Fruit fly (Drosophila melanogaster) whole organism, embryonic: Measurements from ENCODE around the gene kay.
A peak's percentile ranks its signal among the peaks of the same experiment; 100 is the strongest.

Experiments used
- Abd-B ChIP-seq: fragments of 200-800 bp; sonication (Bioruptor generic); optimal IDR thresholded peaks from 2 replicates; lab custom pipeline; 2018; ENCODE audit warnings: missing biosample characterization, mild to moderate bottlenecking, missing genetic modification characterization, moderate library complexity
- Adf1 ChIP-seq: fragments of 200-800 bp; sonication (Bioruptor generic); IDR thresholded peaks from 2 replicates; pipeline ENCODE4 v1.3.6; 2022; ENCODE audit warnings: missing biosample characterization, missing genetic modification characterization
- CG10147 ChIP-seq: fragments of 200-800 bp; sonication (Bioruptor generic); optimal IDR thresholded peaks from 2 replicates; lab custom pipeline; 2019; ENCODE audit warnings: missing biosample characterization, mild to moderate bottlenecking, missing genetic modification characterization, moderate library complexity
- CG10209 ChIP-seq: fragments of 200-800 bp; sonication (Bioruptor generic); optimal IDR thresholded peaks from 3 replicates; lab custom pipeline; 2017; ENCODE audit warnings: missing biosample characterization, mild to moderate bottlenecking, missing genetic modification characterization, missing genetic modification reagents
- CG11560 ChIP-seq: fragments of 200-800 bp; sonication (Bioruptor generic); IDR thresholded peaks from 3 replicates; pipeline ENCODE4 v1.3.6; 2022; ENCODE audit warnings: missing biosample characterization, missing genetic modification characterization
- CG11695 ChIP-seq: fragments of 200-800 bp; sonication (Bioruptor generic); IDR thresholded peaks from 3 replicates; pipeline ENCODE4 v1.3.6; 2022; ENCODE audit warnings: missing biosample characterization, missing genetic modification characterization
- CG11696 ChIP-seq: fragments of 200-800 bp; sonication (Bioruptor generic); IDR thresholded peaks from 2 replicates; pipeline ENCODE4 v1.3.6; 2022; ENCODE audit warnings: missing biosample characterization, missing genetic modification characterization
- CG12071 ChIP-seq: fragments of 200-800 bp; sonication (Bioruptor generic); optimal IDR thresholded peaks from 3 replicates; lab custom pipeline; 2018; ENCODE audit warnings: missing biosample characterization, mild to moderate bottlenecking, missing genetic modification characterization
- CG12219 ChIP-seq: fragments of 200-800 bp; sonication (Bioruptor generic); optimal IDR thresholded peaks from 3 replicates; lab custom pipeline; 2018; ENCODE audit warnings: missing biosample characterization, mild to moderate bottlenecking, missing genetic modification characterization
- CG13894 ChIP-seq: fragments of 200-800 bp; sonication (Bioruptor generic); optimal IDR thresholded peaks from 3 replicates; lab custom pipeline; 2018; ENCODE audit warnings: missing biosample characterization, mild to moderate bottlenecking, missing genetic modification characterization, moderate library complexity
- CG14441 ChIP-seq: fragments of 200-800 bp; sonication (Bioruptor generic); IDR thresholded peaks from 2 replicates; pipeline ENCODE4 v1.3.6; 2022; ENCODE audit warnings: missing biosample characterization, missing genetic modification characterization
- CG1647 ChIP-seq: fragments of 200-800 bp; sonication (Bioruptor generic); optimal IDR thresholded peaks from 3 replicates; lab custom pipeline; 2016; ENCODE audit warnings: missing biosample characterization, missing genetic modification characterization
- CG17328 ChIP-seq: fragments of 200-800 bp; sonication (Bioruptor generic); IDR thresholded peaks from 2 replicates; pipeline ENCODE4 v1.3.6; 2022; ENCODE audit warnings: missing biosample characterization, missing genetic modification characterization
- CG2129 ChIP-seq: fragments of 200-800 bp; sonication (Bioruptor generic); IDR thresholded peaks from 2 replicates; pipeline ENCODE4 v1.3.6; 2022; ENCODE audit warnings: missing biosample characterization, missing genetic modification characterization; ENCODE audit not compliant: partially characterized antibody
- CG3065 ChIP-seq: fragments of 200-800 bp; sonication (Bioruptor generic); optimal IDR thresholded peaks from 2 replicates; lab custom pipeline; 2016; ENCODE audit warnings: missing biosample characterization, missing genetic modification characterization
- CG33213 ChIP-seq: fragments of 200-800 bp; sonication (Bioruptor generic); optimal IDR thresholded peaks from 3 replicates; lab custom pipeline; 2016; ENCODE audit warnings: missing biosample characterization, missing genetic modification characterization
- CG42726 ChIP-seq: fragments of 200-800 bp; sonication (Bioruptor generic); IDR thresholded peaks from 2 replicates; pipeline ENCODE4 v1.3.6; 2022; ENCODE audit warnings: missing biosample characterization, missing genetic modification characterization; ENCODE audit not compliant: partially characterized antibody
- CG4617 ChIP-seq: fragments of 200-800 bp; sonication (Bioruptor generic); optimal IDR thresholded peaks from 3 replicates; lab custom pipeline; 2016; ENCODE audit warnings: missing biosample characterization, missing genetic modification characterization, borderline replicate concordance
- CG6683 ChIP-seq: fragments of 200-800 bp; sonication (Bioruptor generic); optimal IDR thresholded peaks from 2 replicates; lab custom pipeline; 2017; ENCODE audit warnings: missing biosample characterization, mild to moderate bottlenecking, missing genetic modification characterization, missing genetic modification reagents
- CG7839 ChIP-seq: fragments of 200-800 bp; sonication (Bioruptor generic); optimal IDR thresholded peaks from 3 replicates; lab custom pipeline; 2018; ENCODE audit warnings: missing biosample characterization, mild to moderate bottlenecking, missing genetic modification characterization, moderate library complexity
- CG8359 ChIP-seq: fragments of 200-800 bp; sonication (Bioruptor generic); optimal IDR thresholded peaks from 2 replicates; lab custom pipeline; 2017; ENCODE audit warnings: missing biosample characterization, mild to moderate bottlenecking, missing genetic modification characterization, borderline replicate concordance
- CG9817 ChIP-seq: fragments of 200-800 bp; sonication (Bioruptor generic); optimal IDR thresholded peaks from 2 replicates; lab custom pipeline; 2018; ENCODE audit warnings: missing biosample characterization, mild to moderate bottlenecking, missing genetic modification characterization, moderate library complexity
- CrebB ChIP-seq: fragments of 200-800 bp; sonication (Bioruptor generic); optimal IDR thresholded peaks from 3 replicates; lab custom pipeline; 2018; ENCODE audit warnings: missing biosample characterization, mild to moderate bottlenecking, missing genetic modification characterization
- Ets65A ChIP-seq: fragments of 200-800 bp; sonication (Bioruptor generic); peaks from one replicate; lab custom pipeline; 2016; ENCODE audit warnings: missing biosample characterization, missing genetic modification characterization
- GATAe ChIP-seq: fragments of 200-800 bp; sonication (Bioruptor generic); conservative IDR thresholded peaks from 2 replicates; pipeline ENCODE4 v1.3.6; 2022; ENCODE audit warnings: missing biosample characterization, missing genetic modification characterization
- Gsc ChIP-seq: fragments of 200-800 bp; sonication (Bioruptor generic); IDR thresholded peaks from 2 replicates; pipeline ENCODE4 v1.3.6; 2022; ENCODE audit warnings: missing biosample characterization, missing genetic modification characterization
- HHEX ChIP-seq: fragments of 200-800 bp; sonication (Bioruptor generic); optimal IDR thresholded peaks from 3 replicates; lab custom pipeline; 2017; ENCODE audit warnings: missing biosample characterization, mild to moderate bottlenecking, missing genetic modification characterization, missing genetic modification reagents
- Hey ChIP-seq: fragments of 200-800 bp; sonication (Bioruptor generic); optimal IDR thresholded peaks from 3 replicates; lab custom pipeline; 2018; ENCODE audit warnings: missing biosample characterization, mild to moderate bottlenecking, missing genetic modification characterization
- Nf-YC ChIP-seq: fragments of 200-800 bp; optimal IDR thresholded peaks from 3 replicates; lab custom pipeline; 2019; ENCODE audit warnings: missing biosample characterization, mild to moderate bottlenecking, missing genetic modification characterization, moderate library complexity
- Tbp ChIP-seq: fragments of >200 bp; optimal IDR thresholded peaks from 2 replicates; lab custom pipeline; 2018; ENCODE audit warnings: missing biosample characterization, missing genetic modification characterization
- cg ChIP-seq: fragments of 200-800 bp; sonication (Bioruptor generic); optimal IDR thresholded peaks from 3 replicates; lab custom pipeline; 2019; ENCODE audit warnings: missing biosample characterization, mild to moderate bottlenecking, missing genetic modification characterization, moderate library complexity
- crol ChIP-seq: fragments of 200-800 bp; sonication (Bioruptor generic); IDR thresholded peaks from 2 replicates; pipeline ENCODE4 v1.3.6; 2022; ENCODE audit warnings: missing biosample characterization, missing genetic modification characterization
- dimm ChIP-seq: fragments of 200-800 bp; sonication (Bioruptor generic); IDR thresholded peaks from 2 replicates; pipeline ENCODE4 v1.3.6; 2022; ENCODE audit warnings: missing biosample characterization, missing genetic modification characterization
- dmrt99B ChIP-seq: fragments of 200-800 bp; sonication (Bioruptor generic); optimal IDR thresholded peaks from 2 replicates; lab custom pipeline; 2018; ENCODE audit warnings: missing biosample characterization, mild to moderate bottlenecking, missing genetic modification characterization, moderate library complexity
- fd64A ChIP-seq: fragments of 200-800 bp; sonication (Bioruptor generic); optimal IDR thresholded peaks from 3 replicates; lab custom pipeline; 2018; ENCODE audit warnings: missing biosample characterization, mild to moderate bottlenecking, missing genetic modification characterization
- gcm2 ChIP-seq: fragments of 200-800 bp; sonication (Bioruptor generic); optimal IDR thresholded peaks from 2 replicates; lab custom pipeline; 2016; ENCODE audit warnings: missing biosample characterization, missing genetic modification characterization
- hbn ChIP-seq: fragments of 200-800 bp; sonication (Bioruptor generic); IDR thresholded peaks from 2 replicates; pipeline ENCODE4 v1.3.6; 2022; ENCODE audit warnings: missing biosample characterization, missing genetic modification characterization; ENCODE audit not compliant: partially characterized antibody
- hkb ChIP-seq, 2 experiments: fragments of 200-800 bp in 1 of 2; fragments of >200 bp in 1 of 2; sonication (Bioruptor generic) in 1 of 2; IDR thresholded peaks in 1 of 2; optimal IDR thresholded peaks in 1 of 2; 2 replicates each; pipeline versions ENCODE4 v1.3.6 to Lab custom; 2017 to 2022; ENCODE audit warnings: missing biosample characterization in 1 of 2, missing genetic modification characterization in 1 of 2
- lola ChIP-seq, 3 experiments: fragments of >200 bp in 2 of 3; fragments of 200-800 bp in 1 of 3; sonication (Bioruptor generic) in 1 of 3; optimal IDR thresholded peaks; 2 replicates each; lab custom pipeline; 2017 to 2019; ENCODE audit warnings: missing biosample characterization in 3 of 3, missing genetic modification characterization in 3 of 3, mild to moderate bottlenecking in 1 of 3, moderate library complexity in 1 of 3
- nerfin-1 ChIP-seq: fragments of 200-800 bp; sonication (Bioruptor generic); optimal IDR thresholded peaks from 3 replicates; lab custom pipeline; 2019; ENCODE audit warnings: missing biosample characterization, mild to moderate bottlenecking, missing genetic modification characterization, moderate library complexity
- nerfin-2 ChIP-seq: fragments of 200-800 bp; sonication (Bioruptor generic); IDR thresholded peaks from 2 replicates; pipeline ENCODE4 v1.3.6; 2022; ENCODE audit warnings: missing biosample characterization, missing genetic modification characterization; ENCODE audit not compliant: partially characterized antibody
- seq ChIP-seq: fragments of 200-800 bp; sonication (Bioruptor generic); IDR thresholded peaks from 2 replicates; pipeline ENCODE4 v1.3.6; 2022; ENCODE audit warnings: missing biosample characterization, missing genetic modification characterization
- sim ChIP-seq: fragments of 200-800 bp; sonication (Bioruptor generic); IDR thresholded peaks from 2 replicates; pipeline ENCODE4 v1.3.6; 2022; ENCODE audit warnings: missing biosample characterization, missing genetic modification characterization
- sob ChIP-seq: fragments of 200-800 bp; sonication (Bioruptor generic); IDR thresholded peaks from 2 replicates; pipeline ENCODE4 v1.3.6; 2022; ENCODE audit warnings: missing biosample characterization, missing genetic modification characterization
- stc ChIP-seq: fragments of 200-800 bp; sonication (Bioruptor generic); IDR thresholded peaks from 2 replicates; pipeline ENCODE4 v1.3.6; 2022; ENCODE audit warnings: missing biosample characterization, missing genetic modification characterization
- trh ChIP-seq: fragments of 200-800 bp; sonication (Bioruptor generic); optimal IDR thresholded peaks from 2 replicates; lab custom pipeline; 2016; ENCODE audit warnings: missing biosample characterization, missing genetic modification characterization
- vfl ChIP-seq: fragments of 200-800 bp; sonication (Bioruptor generic); optimal IDR thresholded peaks from 2 replicates; lab custom pipeline; 2016; ENCODE audit warnings: missing biosample characterization, missing genetic modification characterization
- vvl ChIP-seq: fragments of 200-800 bp; sonication (Bioruptor generic); IDR thresholded peaks from 2 replicates; pipeline ENCODE4 v1.3.6; 2022; ENCODE audit warnings: missing biosample characterization, missing genetic modification characterization
- wdn ChIP-seq: fragments of 200-800 bp; sonication (Bioruptor generic); IDR thresholded peaks from 2 replicates; pipeline ENCODE4 v1.3.6; 2022; ENCODE audit warnings: missing biosample characterization, missing genetic modification characterization

The kay gene

dm6 chr3R:29772795-29773331, 7.1 kb downstream of the kay start (continued):
- TF ChIP-seq HHEX (GFP tag; lab: Kevin White, UChicago) (peak; percentile 57), stc (GFP tag; lab: Robert Waterston, UW) (peak; percentile 31; the same call in 1 of the 2 replicates), dimm (GFP tag; lab: Robert Waterston, UW) (no peak), CG2129 (GFP tag; lab: Robert Waterston, UW) (no peak), Adf1 (GFP tag; lab: Robert Waterston, UW) (peak; percentile 89), CG7839 (no peak), crol (GFP tag; lab: Robert Waterston, UW) (peak; percentile 99), lola (GFP tag; optimal IDR thresholded peaks at IDR 0.05; lab: Kevin White, UChicago) (no peak), CG17328 (peak; percentile 41; the same call in 1 of the 2 replicates), CG10209 (GFP tag; lab: Kevin White, UChicago) (peak; percentile 6), vvl (GFP tag; lab: Robert Waterston, UW) (no peak; the same call in 1 of the 2 replicates), hbn (peak; percentile 51), wdn (GFP tag; lab: Robert Waterston, UW) (0 out of 2 replicates have a peak, but pooled peaks have one; percentile 18), trh (GFP tag; lab: Kevin White, UChicago) (no peak), fd64A (GFP tag; lab: Kevin White, UChicago) (peak; percentile 24), Gsc (GFP tag; lab: Robert Waterston, UW) (no peak), dmrt99B (tag; lab: Kevin White, UChicago) (peak; percentile 28), sob (GFP tag; lab: Robert Waterston, UW) (peak; percentile 60; the same call in 1 of the 2 replicates), CG10147 (no peak), CG6683 (GFP tag; lab: Kevin White, UChicago) (peak; percentile 26), CG3065 (peak; percentile 98), Hey (tag; lab: Kevin White, UChicago) (peak; percentile 51), vfl (GFP tag; lab: Kevin White, UChicago) (no peak), Ets65A (GFP tag; lab: Kevin White, UChicago) (no peak), CG11695 (0 out of 3 replicates have a peak, but pooled peaks have one; percentile 23), CG4617 (GFP tag; lab: Kevin White, UChicago) (no peak), cg (GFP tag; lab: Kevin White, UChicago) (peak; percentile 93), CrebB (peak; percentile 40), CG33213 (GFP tag; lab: Kevin White, UChicago) (no peak), nerfin-2 (peak; percentile 41; the same call in 1 of the 2 replicates), CG11560 (no peak), Tbp (GFP tag; lab: Kevin White, UChicago) (no peak), seq (GFP tag; lab: Robert Waterston, UW) (peak; percentile 77), nerfin-1 (tag; lab: Kevin White, UChicago) (peak; percentile 86), CG12071 (GFP tag; lab: Kevin White, UChicago) (peak; percentile 40), CG8359 (GFP tag; lab: Kevin White, UChicago) (no peak), GATAe (GFP tag; lab: Robert Waterston, UW) (peak; percentile 38), hkb (optimal IDR thresholded peaks at IDR 0.05; lab: Kevin White, UChicago) (no peak), hkb (GFP tag; IDR thresholded peaks at IDR 0.05; lab: Robert Waterston, UW) (peak; percentile 44; the same call in 1 of the 2 replicates), CG14441 (peak; percentile 48), CG1647 (GFP tag; lab: Kevin White, UChicago) (no peak), CG13894 (peak; percentile 55), CG42726 (GFP tag; lab: Robert Waterston, UW) (peak; percentile 57), Abd-B (GFP tag; lab: Kevin White, UChicago) (peak; percentile 4), sim (no peak), CG11696 (no peak), gcm2 (GFP tag; lab: Kevin White, UChicago) (no peak), CG12219 (GFP tag; lab: Kevin White, UChicago) (peak; percentile 15), Nf-YC (tag; lab: Kevin White, UChicago) (peak; percentile 78), CG9817 (tag; lab: Kevin White, UChicago) (no peak)
